Worm (Caenorhabditis elegans): Measurements from ENCODE around the gene let-4.

The let-4 gene

DNA sequence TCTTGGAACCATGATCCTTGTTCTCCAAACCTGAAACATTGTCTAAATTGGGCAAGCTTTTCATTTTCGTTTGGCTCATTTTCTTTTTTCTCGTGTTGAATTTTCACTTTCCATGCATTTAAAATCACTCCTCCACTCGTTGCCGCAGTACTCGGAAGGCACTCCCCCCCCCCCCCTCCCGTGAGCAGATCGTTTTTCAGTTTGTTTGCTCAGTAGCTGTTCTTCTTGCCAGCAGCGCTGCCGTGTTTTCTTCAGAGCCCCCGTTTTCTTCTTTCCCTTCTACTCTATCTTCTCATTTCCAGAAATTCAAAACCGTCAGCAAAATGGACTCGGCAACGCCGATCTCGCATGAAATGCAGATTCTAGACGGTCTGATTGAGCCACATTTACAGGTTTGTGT lies 17.1 kb downstream of the let-4 start, which contains the start of gene C44H4.8:
Gene C44H4.8, plus strand, starts transcription at position 301 of the 400 bp plus-strand sequence.
- no peak for TF ChIP-seq unc-62 (GFP tag; optimal IDR thresholded peaks at IDR 0.05)

DNA sequence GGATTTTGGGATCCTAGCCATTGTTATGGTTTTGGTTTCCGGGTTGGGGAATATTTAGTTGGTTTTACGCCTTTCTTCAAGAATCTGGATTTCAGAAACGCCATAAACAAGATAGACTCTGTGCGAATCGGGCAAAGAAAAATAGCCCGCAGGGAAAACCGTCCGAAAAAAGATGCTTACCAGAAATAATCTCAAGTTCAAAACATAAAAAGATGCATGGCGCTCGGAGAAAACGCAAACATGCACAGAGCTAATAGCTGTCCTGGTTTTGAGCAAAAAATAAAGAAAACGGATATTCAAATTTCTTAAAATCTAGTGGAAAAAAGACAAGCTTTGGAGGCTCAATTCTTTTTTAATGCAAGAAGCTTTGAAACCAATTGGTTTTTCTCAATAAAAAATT lies 21.5 kb downstream of the let-4 start, which contains the start of gene C44H4.6:
Gene C44H4.6, minus strand, starts transcription at position 101 of the 400 bp plus-strand sequence.
- TF ChIP-seq unc-62 (GFP tag; optimal IDR thresholded peaks at IDR 0.05): no peak

ce11 chrX:14602676-14603075 lies 24.9 kb downstream of the let-4 start, which contains the start of gene eor-2:
eor-2 (plus strand) TSS chrX:14603017.
- TF ChIP-seq unc-62 (GFP tag; optimal IDR thresholded peaks at IDR 0.05): no peak

- no peak for TF ChIP-seq unc-62 (GFP tag; optimal IDR thresholded peaks at IDR 0.05)
Observed at ce11 chrX:14607770-14608169, 30.0 kb downstream of the let-4 start.

- TF ChIP-seq unc-62 (GFP tag; optimal IDR thresholded peaks at IDR 0.05): no peak
Observed at ce11 chrX:14610093-14610763, 32.5 kb downstream of the let-4 start.

ce11 chrX:14611074-14611473 lies 33.3 kb downstream of the let-4 start, which contains the start of gene rbc-1:
rbc-1 (plus strand) TSS chrX:14611374.
- TF ChIP-seq unc-62 (GFP tag; optimal IDR thresholded peaks at IDR 0.05): no peak

- no peak for TF ChIP-seq unc-62 (GFP tag; optimal IDR thresholded peaks at IDR 0.05)
Observed at ce11 chrX:14621207-14621606, 43.5 kb downstream of the let-4 start.

ce11 chrX:14628816-14629215 lies 51.1 kb downstream of the let-4 start, which contains the start of gene F54E4.2:
F54E4.2 (minus strand) TSS chrX:14628916.
- TF ChIP-seq unc-62 (GFP tag; optimal IDR thresholded peaks at IDR 0.05): no peak
